Worm (Caenorhabditis elegans) whole organism, young adult: ENCODE data around the gene dcap-2.
"Not testable (repeated sequence)": the region's sequence is repeated elsewhere in the genome, so short reads cannot be mapped to it uniquely, and the experiment has no call there.

Source experiments
- F37B4.10 ChIP-seq: fragments of 200-800 bp; sonication (Bioruptor generic); IDR thresholded peaks from 2 replicates; pipeline ENCODE4 v1.3.6; 2022; ENCODE audit warnings: missing genetic modification characterization, missing compliant biosample characterization
- K11D2.4 ChIP-seq: fragments of 200-800 bp; sonication (Bioruptor generic); IDR thresholded peaks from 2 replicates; pipeline ENCODE4 v1.3.6; 2022; ENCODE audit warnings: missing genetic modification reagents, missing genetic modification characterization, missing compliant biosample characterization
- Y53F4B.3 ChIP-seq: fragments of 200-800 bp; sonication (Bioruptor generic); IDR thresholded peaks from 2 replicates; pipeline ENCODE4 v1.3.6; 2022; ENCODE audit warnings: missing genetic modification reagents, missing genetic modification characterization, missing compliant biosample characterization
- Y53G8AR.9 ChIP-seq: fragments of 200-800 bp; sonication (Bioruptor generic); conservative IDR thresholded peaks from 2 replicates; pipeline ENCODE4 v1.3.6; 2022; ENCODE audit warnings: missing genetic modification reagents, missing genetic modification characterization, missing compliant biosample characterization
- Y67H2A.10 ChIP-seq: fragments of 200-800 bp; sonication (Bioruptor generic); conservative IDR thresholded peaks from 2 replicates; pipeline ENCODE4 v1.3.6; 2022; ENCODE audit warnings: missing genetic modification reagents, missing genetic modification characterization, missing compliant biosample characterization
- Y79H2A.3 ChIP-seq: fragments of 200-800 bp; sonication (Bioruptor generic); conservative IDR thresholded peaks from 2 replicates; pipeline ENCODE4 v1.3.6; 2022; ENCODE audit warnings: missing genetic modification reagents, missing genetic modification characterization, missing compliant biosample characterization
- Y95B8A.8 ChIP-seq: fragments of 200-800 bp; sonication (Bioruptor generic); IDR thresholded peaks from 2 replicates; pipeline ENCODE4 v1.3.6; 2022; ENCODE audit warnings: missing genetic modification reagents, missing genetic modification characterization, missing compliant biosample characterization
- ZK185.1 ChIP-seq: sonication (generic microtip); optimal IDR thresholded peaks from 2 replicates; lab custom pipeline; 2016; ENCODE audit warnings: mild to moderate bottlenecking, missing genetic modification characterization, missing compliant biosample characterization; ENCODE audit not compliant: poor library complexity, severe bottlenecking
- akir-1 ChIP-seq: fragments of 200-800 bp; sonication (Bioruptor generic); optimal IDR thresholded peaks from 2 replicates; lab custom pipeline; 2018; ENCODE audit warnings: mild to moderate bottlenecking, missing genetic modification characterization, moderate library complexity, missing compliant biosample characterization
- aptf-3 ChIP-seq: fragments of 200-800 bp; sonication (Bioruptor generic); IDR thresholded peaks from 2 replicates; pipeline ENCODE4 v1.3.6; 2022; ENCODE audit warnings: missing genetic modification characterization, missing compliant biosample characterization
- attf-3 ChIP-seq: fragments of 200-800 bp; sonication (Bioruptor generic); conservative IDR thresholded peaks from 2 replicates; pipeline ENCODE4 v1.3.6; 2022; ENCODE audit warnings: missing genetic modification reagents, missing genetic modification characterization, missing compliant biosample characterization
- bed-1 ChIP-seq: fragments of 200-800 bp; sonication (Bioruptor generic); IDR thresholded peaks from 2 replicates; pipeline ENCODE4 v1.3.6; 2022; ENCODE audit warnings: missing genetic modification reagents, missing genetic modification characterization, missing compliant biosample characterization
- bed-2 ChIP-seq: fragments of 200-800 bp; sonication (Bioruptor generic); IDR thresholded peaks from 2 replicates; pipeline ENCODE4 v1.3.6; 2022; ENCODE audit warnings: missing genetic modification reagents, missing genetic modification characterization, missing compliant biosample characterization
- ccch-3 ChIP-seq: fragments of 200-800 bp; sonication (Bioruptor generic); optimal IDR thresholded peaks from 2 replicates; lab custom pipeline; 2018; ENCODE audit warnings: mild to moderate bottlenecking, missing genetic modification characterization, missing compliant biosample characterization
- ceh-40 ChIP-seq: fragments of 200-800 bp; sonication (Bioruptor generic); IDR thresholded peaks from 2 replicates; pipeline ENCODE4 v1.3.6; 2022; ENCODE audit warnings: missing genetic modification characterization, missing compliant biosample characterization
- ceh-79 ChIP-seq: sonication (generic microtip); optimal IDR thresholded peaks from 2 replicates; lab custom pipeline; 2017; ENCODE audit warnings: mild to moderate bottlenecking, missing genetic modification characterization, missing compliant biosample characterization
- fkh-3 ChIP-seq: sonication (generic microtip); optimal IDR thresholded peaks from 2 replicates; lab custom pipeline; 2016; ENCODE audit warnings: mild to moderate bottlenecking, missing genetic modification characterization, missing compliant biosample characterization
- hlh-26 ChIP-seq: fragments of 200-800 bp; sonication (Bioruptor generic); conservative IDR thresholded peaks from 2 replicates; pipeline ENCODE4 v1.3.6; 2022; ENCODE audit warnings: missing genetic modification reagents, missing genetic modification characterization, missing compliant biosample characterization
- hmg-20 ChIP-seq: fragments of 200-800 bp; sonication (Bioruptor generic); IDR thresholded peaks from 2 replicates; pipeline ENCODE4 v1.3.6; 2022; ENCODE audit warnings: missing genetic modification reagents, missing genetic modification characterization, missing compliant biosample characterization
- let-607 ChIP-seq, 2 experiments: fragments of 200-800 bp in 1 of 2; sonication (Bioruptor generic) in 1 of 2; sonication (generic microtip) in 1 of 2; optimal IDR thresholded peaks; 2 replicates each; lab custom pipeline; 2016 to 2018; ENCODE audit warnings: mild to moderate bottlenecking in 2 of 2, missing compliant biosample characterization in 2 of 2, missing genetic modification characterization in 2 of 2, moderate library complexity in 2 of 2, missing genotype in 1 of 2
- madf-10 ChIP-seq: sonication (generic microtip); optimal IDR thresholded peaks from 2 replicates; lab custom pipeline; 2016; ENCODE audit warnings: mild to moderate bottlenecking, missing genetic modification characterization, missing compliant biosample characterization
- madf-6 ChIP-seq: fragments of 200-800 bp; sonication (Bioruptor generic); IDR thresholded peaks from 2 replicates; pipeline ENCODE4 v1.3.6; 2022; ENCODE audit warnings: missing genetic modification reagents, missing genetic modification characterization, missing compliant biosample characterization
- nfya-1 ChIP-seq: sonication (generic microtip); optimal IDR thresholded peaks from 2 replicates; lab custom pipeline; 2017; ENCODE audit warnings: antibody characterized with exemption, missing compliant biosample characterization, missing genetic modification characterization, borderline replicate concordance; ENCODE audit not compliant: insufficient read depth
- nhr-179 ChIP-seq: sonication (generic microtip); optimal IDR thresholded peaks from 2 replicates; lab custom pipeline; 2016; ENCODE audit warnings: mild to moderate bottlenecking, missing genetic modification characterization, missing compliant biosample characterization
- rcor-1 ChIP-seq: fragments of 200-800 bp; sonication (Bioruptor generic); IDR thresholded peaks from 2 replicates; pipeline ENCODE4 v1.3.6; 2022; ENCODE audit warnings: missing genetic modification reagents, missing genetic modification characterization, missing compliant biosample characterization
- snpc-4 ChIP-seq, 5 experiments: fragments of 150-350 bp in 1 of 5; sonication (generic microtip) in 4 of 5; optimal IDR thresholded peaks; 2 replicates each; lab custom pipeline; 2014 to 2018; ENCODE audit warnings: missing genetic modification characterization in 5 of 5, missing biosample characterization in 3 of 5, antibody characterized with exemption in 2 of 5, mild to moderate bottlenecking in 2 of 5, missing compliant biosample characterization in 2 of 5, missing genotype in 2 of 5, moderate library complexity in 2 of 5, missing genetic modification reagents in 1 of 5
- tlf-1 ChIP-seq: fragments of 200-800 bp; sonication (Bioruptor generic); optimal IDR thresholded peaks from 2 replicates; lab custom pipeline; 2018; ENCODE audit warnings: mild to moderate bottlenecking, missing genetic modification characterization, missing compliant biosample characterization
- ztf-18 ChIP-seq: sonication (generic microtip); optimal IDR thresholded peaks from 2 replicates; lab custom pipeline; 2016; ENCODE audit warnings: missing genotype, mild to moderate bottlenecking, missing genetic modification characterization, missing compliant biosample characterization

Gene dcap-2

ce11 chrIV:13503365-13504015 is 18.2 kb downstream of the dcap-2 start (continued):
- TF ChIP-seq snpc-4 (GFP tag; optimal IDR thresholded peaks at IDR 0.05; lab: Kevin White, UChicago): not testable (repeated sequence)
- peak in 2 of 4 experiments; percentile 45 to 48 for TF ChIP-seq snpc-4 (tag; optimal IDR thresholded peaks at IDR 0.05; lab: Kevin White, UChicago)
- TF ChIP-seq, all 124 proteins: peak for 16; not testable (repeated sequence) for 108

- TF ChIP-seq bed-2 (GFP tag; lab: Robert Waterston, UW) (no peak), bed-1 (GFP tag; lab: Robert Waterston, UW) (no peak), fkh-3 (tag; lab: Kevin White, UChicago) (no peak)
Observed at ce11 chrIV:13502806-13503363, 18.8 kb downstream of the dcap-2 start, which contains the start of gene tbc-9. Gene tbc-9, minus strand, starts transcription at chrIV:13502856.

ce11 chrIV:13493719-13494118 is 28.0 kb downstream of the dcap-2 start:
- no peak for TF ChIP-seq K11D2.4 (GFP tag; lab: Robert Waterston, UW)
- no peak for TF ChIP-seq nfya-1 (tag; lab: Kevin White, UChicago)
- no peak for TF ChIP-seq Y67H2A.10 (GFP tag; lab: Robert Waterston, UW)
- TF ChIP-seq madf-10 (tag; lab: Kevin White, UChicago): no peak
- TF ChIP-seq ztf-18 (tag; lab: Kevin White, UChicago): no peak
- TF ChIP-seq hmg-20 (GFP tag; lab: Robert Waterston, UW): no peak
- TF ChIP-seq F37B4.10: no peak
- TF ChIP-seq Y79H2A.3 (GFP tag; lab: Robert Waterston, UW): no peak

DNA sequence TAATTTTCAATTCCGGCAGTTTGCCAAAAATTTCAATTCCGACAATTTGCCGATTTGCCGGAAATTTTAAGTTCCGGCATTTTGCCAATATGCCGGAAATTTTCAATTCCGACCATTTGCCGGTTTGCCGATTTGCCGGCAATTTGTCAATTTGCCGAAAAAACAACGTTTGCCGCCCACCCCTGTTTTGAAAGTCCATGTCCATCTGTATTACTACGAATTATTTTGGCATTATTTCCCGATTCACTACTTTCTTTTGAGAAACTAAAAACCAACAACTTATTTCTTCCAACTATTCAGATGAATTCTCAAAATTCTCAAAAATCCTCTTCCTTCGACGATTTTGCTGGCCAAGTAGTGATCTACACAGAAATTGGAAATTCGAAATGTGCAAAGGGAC is 29.4 kb downstream of the dcap-2 start, which contains the start of gene Y45F10A.7:
Y45F10A.7 (plus strand) TSS at position 301 of the 400 bp plus-strand sequence.
- TF ChIP-seq let-607 (tag; optimal IDR thresholded peaks at IDR 0.05; lab: Kevin White, UChicago) (no peak), Y53F4B.3 (GFP tag; lab: Robert Waterston, UW) (no peak), akir-1 (GFP tag; lab: Kevin White, UChicago) (no peak), attf-3 (GFP tag; lab: Robert Waterston, UW) (no peak), Y53G8AR.9 (GFP tag; lab: Robert Waterston, UW) (no peak), tlf-1 (GFP tag; lab: Kevin White, UChicago) (no peak), nhr-179 (tag; lab: Kevin White, UChicago) (no peak), bed-1 (GFP tag; lab: Robert Waterston, UW) (no peak), rcor-1 (GFP tag; lab: Robert Waterston, UW) (no peak), ceh-79 (tag; lab: Kevin White, UChicago) (no peak), Y95B8A.8 (GFP tag; lab: Robert Waterston, UW) (no peak), aptf-3 (GFP tag; lab: Robert Waterston, UW) (no peak), ZK185.1 (no peak)

ce11 chrIV:13487596-13487995 is 34.1 kb downstream of the dcap-2 start:
- TF ChIP-seq ceh-40 (GFP tag; lab: Robert Waterston, UW) (no peak), tlf-1 (GFP tag; lab: Kevin White, UChicago) (no peak), ccch-3 (no peak), hlh-26 (GFP tag; lab: Robert Waterston, UW) (no peak), madf-6 (GFP tag; lab: Robert Waterston, UW) (no peak)
